Worm (Caenorhabditis elegans) whole organism, L1 larva: Measurements from ENCODE around the gene T14A8.2.

Experiments used
- C16A3.4 ChIP-seq: fragments of 150-350 bp; optimal IDR thresholded peaks from 2 replicates; lab custom pipeline; 2014; ENCODE audit warnings: missing biosample characterization, missing genetic modification characterization
- Y116A8C.19 ChIP-seq: sonication (generic microtip); optimal IDR thresholded peaks from 2 replicates; lab custom pipeline; 2016; ENCODE audit warnings: missing compliant biosample characterization, missing genetic modification characterization, borderline replicate concordance
- ama-1 ChIP-seq: fragments of 150-350 bp; optimal IDR thresholded peaks from 2 replicates; lab custom pipeline; 2014
- blmp-1 ChIP-seq: fragments of 150-350 bp; optimal IDR thresholded peaks from 2 replicates; lab custom pipeline; 2014; ENCODE audit warnings: missing biosample characterization, missing genetic modification characterization
- ceh-82 ChIP-seq, 3 experiments: fragments of 150-350 bp in 1 of 3; sonication (generic microtip) in 2 of 3; optimal IDR thresholded peaks; 2 replicates each; lab custom pipeline; 2014 to 2017; ENCODE audit warnings: missing biosample characterization in 3 of 3, missing genetic modification characterization in 3 of 3
- ceh-88 ChIP-seq: fragments of 200-800 bp; sonication (Bioruptor generic); IDR thresholded peaks from 2 replicates; pipeline ENCODE4 v1.3.6; 2022; ENCODE audit warnings: missing genetic modification characterization, missing compliant biosample characterization
- efl-1 ChIP-seq, 4 experiments: fragments of 150-350 bp; optimal IDR thresholded peaks in 3 of 4; peaks in 1 of 4; 1 replicate in 1 of 4; 2 replicates in 3 of 4; lab custom pipeline; 2014; ENCODE audit warnings: missing biosample characterization in 2 of 4, missing genetic modification characterization in 2 of 4, missing genetic modification reagents in 2 of 4
- elt-2 ChIP-seq: sonication (generic microtip); optimal IDR thresholded peaks from 2 replicates; lab custom pipeline; 2016; ENCODE audit warnings: missing genetic modification characterization, mild to moderate bottlenecking, inconsistent platforms, missing compliant biosample characterization, missing genetic modification reagents
- elt-3 ChIP-seq, 6 experiments: fragments of 150-350 bp in 1 of 6; sonication (generic microtip); optimal IDR thresholded peaks; 2 replicates each; lab custom pipeline; 2017 to 2018; ENCODE audit warnings: missing biosample characterization in 6 of 6, missing genetic modification characterization in 6 of 6, inconsistent platforms in 1 of 6
- fkh-4 ChIP-seq: sonication (generic microtip); optimal IDR thresholded peaks from 2 replicates; lab custom pipeline; 2016; ENCODE audit warnings: missing compliant biosample characterization, missing genetic modification characterization, borderline replicate concordance
- fkh-8 ChIP-seq: sonication (generic microtip); optimal IDR thresholded peaks from 2 replicates; lab custom pipeline; 2016; ENCODE audit warnings: mild to moderate bottlenecking, missing genetic modification characterization, missing compliant biosample characterization
- grh-1 ChIP-seq: fragments of 200-800 bp; sonication (Bioruptor generic); IDR thresholded peaks from 2 replicates; pipeline ENCODE4 v1.3.6; 2022; ENCODE audit warnings: missing genetic modification reagents, missing genetic modification characterization, missing compliant biosample characterization
- hlh-17 ChIP-seq: fragments of 200-800 bp; sonication (Bioruptor generic); optimal IDR thresholded peaks from 2 replicates; lab custom pipeline; 2018; ENCODE audit warnings: missing genetic modification characterization, mild to moderate bottlenecking, missing compliant biosample characterization, moderate library complexity, borderline replicate concordance
- irx-1 ChIP-seq: sonication (generic microtip); optimal IDR thresholded peaks from 2 replicates; lab custom pipeline; 2016; ENCODE audit warnings: missing genetic modification characterization, missing compliant biosample characterization
- jun-1 ChIP-seq: fragments of 150-350 bp; optimal IDR thresholded peaks from 2 replicates; lab custom pipeline; 2014; ENCODE audit warnings: missing biosample characterization, missing genetic modification reagents, missing genetic modification characterization
- lin-13 ChIP-seq: fragments of 150-350 bp; optimal IDR thresholded peaks from 2 replicates; lab custom pipeline; 2014; ENCODE audit warnings: missing biosample characterization, missing genetic modification reagents, missing genetic modification characterization
- lin-14 ChIP-seq: fragments of 200-800 bp; sonication (Bioruptor generic); optimal IDR thresholded peaks from 2 replicates; lab custom pipeline; 2018; ENCODE audit warnings: mild to moderate bottlenecking, missing genetic modification characterization, moderate library complexity, missing compliant biosample characterization
- lin-15B ChIP-seq: fragments of 150-350 bp; sonication (generic microtip); optimal IDR thresholded peaks from 3 replicates; lab custom pipeline; 2014; ENCODE audit warnings: missing biosample characterization, missing genetic modification characterization
- lin-35 ChIP-seq, 2 experiments: fragments of 150-350 bp; optimal IDR thresholded peaks; 2 replicates each; lab custom pipeline; 2014; ENCODE audit warnings: missing biosample characterization in 2 of 2, missing genetic modification characterization in 2 of 2, missing genetic modification reagents in 2 of 2
- lir-3 ChIP-seq: sonication (generic microtip); optimal IDR thresholded peaks from 2 replicates; lab custom pipeline; 2016; ENCODE audit warnings: mild to moderate bottlenecking, missing genetic modification characterization, moderate library complexity, missing compliant biosample characterization; ENCODE audit not compliant: poor library complexity
- lsy-2 ChIP-seq, 2 experiments: fragments of 150-350 bp; optimal IDR thresholded peaks; 2 replicates each; lab custom pipeline; 2014; ENCODE audit warnings: missing biosample characterization in 2 of 2, missing genetic modification characterization in 2 of 2
- mab-9 ChIP-seq: fragments of 200-800 bp; sonication (Bioruptor generic); IDR thresholded peaks from 2 replicates; pipeline ENCODE4 v1.3.6; 2022; ENCODE audit warnings: missing genetic modification reagents, missing genetic modification characterization, missing compliant biosample characterization
- mep-1 ChIP-seq: fragments of 150-350 bp; optimal IDR thresholded peaks from 2 replicates; lab custom pipeline; 2014; ENCODE audit warnings: missing biosample characterization, missing genetic modification characterization
- nhr-12 ChIP-seq: sonication (generic microtip); optimal IDR thresholded peaks from 2 replicates; lab custom pipeline; 2017; ENCODE audit warnings: missing biosample characterization, missing genetic modification characterization
- nhr-19 ChIP-seq: fragments of 200-800 bp; sonication (Bioruptor generic); conservative IDR thresholded peaks from 2 replicates; pipeline ENCODE4 v1.3.6; 2022; ENCODE audit warnings: missing genetic modification characterization, missing compliant biosample characterization
- nhr-20 ChIP-seq: sonication (generic microtip); optimal IDR thresholded peaks from 2 replicates; lab custom pipeline; 2016; ENCODE audit warnings: mild to moderate bottlenecking, missing genetic modification characterization, missing compliant biosample characterization
- nhr-47 ChIP-seq: sonication (generic microtip); optimal IDR thresholded peaks from 2 replicates; lab custom pipeline; 2016; ENCODE audit warnings: mild to moderate bottlenecking, missing genetic modification characterization, moderate library complexity, missing compliant biosample characterization
- nhr-71 ChIP-seq: sonication (generic microtip); optimal IDR thresholded peaks from 2 replicates; lab custom pipeline; 2016; ENCODE audit warnings: mild to moderate bottlenecking, missing genetic modification characterization, moderate library complexity, missing compliant biosample characterization
- nhr-77 ChIP-seq: fragments of 150-350 bp; optimal IDR thresholded peaks from 2 replicates; lab custom pipeline; 2014; ENCODE audit warnings: missing biosample characterization, missing genetic modification characterization
- nhr-85 ChIP-seq: sonication (generic microtip); peaks from one replicate; lab custom pipeline; 2016; ENCODE audit warnings: missing genetic modification characterization, inconsistent platforms, missing compliant biosample characterization
- nhr-90 ChIP-seq: sonication (generic microtip); optimal IDR thresholded peaks from 2 replicates; lab custom pipeline; 2016; ENCODE audit warnings: mild to moderate bottlenecking, missing genetic modification characterization, missing compliant biosample characterization; ENCODE audit not compliant: poor library complexity
- pqm-1 ChIP-seq: sonication (generic microtip); optimal IDR thresholded peaks from 3 replicates; lab custom pipeline; 2017; ENCODE audit warnings: missing biosample characterization, missing genetic modification characterization
- snu-23 ChIP-seq: sonication (generic microtip); optimal IDR thresholded peaks from 2 replicates; lab custom pipeline; 2016; ENCODE audit warnings: missing genetic modification characterization, missing compliant biosample characterization
- swsn-7 ChIP-seq: sonication (generic microtip); optimal IDR thresholded peaks from 2 replicates; lab custom pipeline; 2016; ENCODE audit warnings: missing genetic modification characterization, missing compliant biosample characterization
- tbx-2 ChIP-seq: sonication (generic microtip); optimal IDR thresholded peaks from 2 replicates; lab custom pipeline; 2016; ENCODE audit warnings: missing genetic modification characterization, missing compliant biosample characterization
- tlp-1 ChIP-seq: fragments of 150-350 bp; optimal IDR thresholded peaks from 2 replicates; lab custom pipeline; 2014; ENCODE audit warnings: missing biosample characterization, missing genetic modification characterization
- unc-130 ChIP-seq: fragments of 150-350 bp; optimal IDR thresholded peaks from 2 replicates; lab custom pipeline; 2017; ENCODE audit warnings: missing biosample characterization, missing genetic modification characterization, inconsistent platforms
- unc-30 ChIP-seq: sonication (generic microtip); optimal IDR thresholded peaks from 2 replicates; lab custom pipeline; 2017; ENCODE audit warnings: missing biosample characterization, missing genetic modification characterization
- unc-86 ChIP-seq: sonication (generic microtip); optimal IDR thresholded peaks from 2 replicates; lab custom pipeline; 2016; ENCODE audit warnings: missing genetic modification characterization, missing compliant biosample characterization
- vab-15 ChIP-seq: sonication (generic microtip); optimal IDR thresholded peaks from 2 replicates; lab custom pipeline; 2017; ENCODE audit warnings: missing genotype, mild to moderate bottlenecking, missing genetic modification characterization, missing compliant biosample characterization
- xbp-1 ChIP-seq: sonication (generic microtip); optimal IDR thresholded peaks from 2 replicates; lab custom pipeline; 2016; ENCODE audit warnings: missing genetic modification characterization, missing compliant biosample characterization
- ztf-4 ChIP-seq: fragments of 150-350 bp; optimal IDR thresholded peaks from 2 replicates; lab custom pipeline; 2014; ENCODE audit warnings: missing biosample characterization, missing genetic modification characterization

Gene T14A8.2

ce11 chrIV:7845585-7845984 is 23.2 kb upstream of the T14A8.2 start (continued):
- TF ChIP-seq tlp-1 (tag; lab: Kevin White, UChicago), result no peak
- TF ChIP-seq ceh-88 (GFP tag; lab: Robert Waterston, UW), result no peak
- TF ChIP-seq grh-1 (GFP tag; lab: Robert Waterston, UW), result peak; percentile 40
- peak; percentile 19 for TF ChIP-seq jun-1 (tag; lab: Kevin White, UChicago)
- TF ChIP-seq nhr-19, result peak; percentile 73
- no peak for TF ChIP-seq fkh-4 (tag; lab: Kevin White, UChicago)
- TF ChIP-seq unc-86, result peak; percentile 81
- peak; percentile 6 for TF ChIP-seq blmp-1 (tag; lab: Kevin White, UChicago)
- peak; percentile 56 for TF ChIP-seq mab-9 (GFP tag; lab: Robert Waterston, UW)
- TF ChIP-seq nhr-77 (tag; lab: Kevin White, UChicago), result peak; percentile 21
- no peak for TF ChIP-seq vab-15 (tag; lab: Kevin White, UChicago)
- TF ChIP-seq lin-13, result peak; percentile 32
- TF ChIP-seq nhr-20 (tag; lab: Kevin White, UChicago), result peak; percentile 78
- peak; percentile 61 for TF ChIP-seq ztf-4 (tag; lab: Kevin White, UChicago)
- TF ChIP-seq hlh-17 (GFP tag; lab: Kevin White, UChicago), result no peak
- peak; percentile 85 for TF ChIP-seq nhr-71
- peak; percentile 70 for TF ChIP-seq irx-1
- peak; percentile 76 for TF ChIP-seq tbx-2 (tag; lab: Kevin White, UChicago)

- peak; percentile 55 for TF ChIP-seq nhr-85 (tag; lab: Kevin White, UChicago)
- TF ChIP-seq lin-35 (GFP tag; optimal IDR thresholded peaks at IDR 0.05; lab: Kevin White, UChicago), result peak in 1 of 2 experiments; percentile 42
- TF ChIP-seq ceh-82 (tag; optimal IDR thresholded peaks at IDR 0.05; lab: Kevin White, UChicago), result no peak
- TF ChIP-seq elt-3 (tag; optimal IDR thresholded peaks at IDR 0.05; lab: Kevin White, UChicago), result peak in 2 of 6 experiments; percentile 23 to 40
- peak; percentile 27 for TF ChIP-seq nhr-71
- no peak for TF ChIP-seq efl-1 (optimal IDR thresholded peaks at IDR 0.05; lab: Kevin White, UChicago)
- peak in 1 of 2 experiments; percentile 1 for TF ChIP-seq efl-1 (GFP tag; optimal IDR thresholded peaks at IDR 0.05 in 1 of 2; lab: Kevin White, UChicago)
- no peak for TF ChIP-seq unc-30 (tag; lab: Kevin White, UChicago)
- peak; percentile 36 for TF ChIP-seq lin-14
- TF ChIP-seq elt-2 (tag; lab: Kevin White, UChicago), result peak; percentile 86
- TF ChIP-seq snu-23 (GFP tag; lab: Kevin White, UChicago), result peak; percentile 20
- no peak for TF ChIP-seq nhr-19
- TF ChIP-seq nhr-20 (tag; lab: Kevin White, UChicago), result peak; percentile 15
- TF ChIP-seq, all 84 proteins: peak for 9
These were observed 22.0 kb upstream of the T14A8.2 start for ce11 chrIV:7844333-7844973.

ce11 chrIV:7841218-7841617 is 18.8 kb upstream of the T14A8.2 start:
- TF ChIP-seq elt-2 (tag; lab: Kevin White, UChicago), result peak; percentile 80
- no peak for TF ChIP-seq hlh-17 (GFP tag; lab: Kevin White, UChicago)
- peak; percentile 7 for TF ChIP-seq lin-14
- TF ChIP-seq lir-3 (tag; lab: Kevin White, UChicago), result no peak
- no peak for TF ChIP-seq efl-1 (optimal IDR thresholded peaks at IDR 0.05; lab: Kevin White, UChicago)
- peak in 1 of 2 experiments; percentile 82 for TF ChIP-seq efl-1 (GFP tag; optimal IDR thresholded peaks at IDR 0.05 in 1 of 2; lab: Kevin White, UChicago)
- no peak for TF ChIP-seq fkh-4 (tag; lab: Kevin White, UChicago)
- peak in 1 of 2 experiments; percentile 47 for TF ChIP-seq lin-35 (GFP tag; optimal IDR thresholded peaks at IDR 0.05; lab: Kevin White, UChicago)

ce11 chrIV:7839923-7840322 is 17.5 kb upstream of the T14A8.2 start:
- TF ChIP-seq efl-1 (optimal IDR thresholded peaks at IDR 0.05; lab: Kevin White, UChicago) (no peak), efl-1 (GFP tag; optimal IDR thresholded peaks at IDR 0.05 in 1 of 2; lab: Kevin White, UChicago) (peak in 1 of 2 experiments; percentile 82), lin-15B (tag; lab: Kevin White, UChicago) (no peak), unc-130 (tag; lab: Kevin White, UChicago) (no peak), lsy-2 (tag; optimal IDR thresholded peaks at IDR 0.05; lab: Kevin White, UChicago) (peak in 1 of 2 experiments; percentile 4), nhr-71 (peak; percentile 34), tbx-2 (tag; lab: Kevin White, UChicago) (no peak), swsn-7 (tag; lab: Kevin White, UChicago) (peak; percentile 6), nhr-20 (tag; lab: Kevin White, UChicago) (peak; percentile 10), nhr-90 (tag; lab: Kevin White, UChicago) (no peak), mep-1 (tag; lab: Kevin White, UChicago) (no peak), Y116A8C.19 (tag; lab: Kevin White, UChicago) (no peak), ama-1 (lab: Kevin White, UChicago) (no peak), nhr-47 (peak; percentile 45), nhr-85 (tag; lab: Kevin White, UChicago) (no peak), unc-86 (peak; percentile 19), ceh-82 (tag; optimal IDR thresholded peaks at IDR 0.05; lab: Kevin White, UChicago) (no peak), fkh-8 (tag; lab: Kevin White, UChicago) (peak; percentile 92), lin-14 (peak; percentile 33), grh-1 (GFP tag; lab: Robert Waterston, UW) (no peak), pqm-1 (no peak), nhr-12 (tag; lab: Kevin White, UChicago) (no peak), snu-23 (GFP tag; lab: Kevin White, UChicago) (no peak), xbp-1 (tag; lab: Kevin White, UChicago) (no peak), lin-35 (GFP tag; optimal IDR thresholded peaks at IDR 0.05; lab: Kevin White, UChicago) (no peak), C16A3.4 (tag; lab: Kevin White, UChicago) (no peak)
